Worm (Caenorhabditis elegans) whole organism, mixed stage, embryonic: ENCODE measurements around the gene F15H10.9.

Source experiments
- M03D4.4 ChIP-seq: sonication (generic microtip); optimal IDR thresholded peaks from 2 replicates; lab custom pipeline; 2017; ENCODE audit warnings: mild to moderate bottlenecking, missing genetic modification characterization, missing compliant biosample characterization
- bed-3 ChIP-seq: fragments of 200-800 bp; sonication (Bioruptor generic); optimal IDR thresholded peaks from 3 replicates; lab custom pipeline; 2018; ENCODE audit warnings: mild to moderate bottlenecking, missing genetic modification characterization, moderate library complexity, missing compliant biosample characterization
- ceh-39 ChIP-seq: fragments of 150-350 bp; optimal IDR thresholded peaks from 2 replicates; lab custom pipeline; 2014; ENCODE audit warnings: missing biosample characterization, missing genetic modification characterization
- ceh-43 ChIP-seq: fragments of 200-800 bp; sonication (Bioruptor generic); optimal IDR thresholded peaks from 2 replicates; lab custom pipeline; 2018; ENCODE audit warnings: mild to moderate bottlenecking, missing genetic modification characterization, moderate library complexity, missing compliant biosample characterization
- ceh-83 ChIP-seq: fragments of 200-800 bp; sonication (Bioruptor generic); optimal IDR thresholded peaks from 2 replicates; lab custom pipeline; 2018; ENCODE audit warnings: mild to moderate bottlenecking, missing genetic modification characterization, missing compliant biosample characterization
- ces-1 ChIP-seq: fragments of 150-350 bp; optimal IDR thresholded peaks from 2 replicates; lab custom pipeline; 2014; ENCODE audit warnings: missing biosample characterization, missing genetic modification reagents, missing genetic modification characterization
- cnd-1 ChIP-seq: fragments of 200-800 bp; sonication (Bioruptor generic); optimal IDR thresholded peaks from 2 replicates; lab custom pipeline; 2018; ENCODE audit warnings: mild to moderate bottlenecking, missing genetic modification characterization, missing compliant biosample characterization
- drap-1 ChIP-seq: fragments of 200-800 bp; sonication (Bioruptor generic); optimal IDR thresholded peaks from 3 replicates; lab custom pipeline; 2018; ENCODE audit warnings: mild to moderate bottlenecking, missing genetic modification characterization, missing compliant biosample characterization
- elt-1 ChIP-seq: sonication (generic microtip); optimal IDR thresholded peaks from 2 replicates; lab custom pipeline; 2017; ENCODE audit warnings: missing genetic modification characterization, mild to moderate bottlenecking, missing compliant biosample characterization, antibody characterized with exemption, moderate library complexity, borderline replicate concordance; ENCODE audit not compliant: insufficient read depth
- elt-3 ChIP-seq: fragments of 150-350 bp; optimal IDR thresholded peaks from 2 replicates; lab custom pipeline; 2014; ENCODE audit warnings: missing biosample characterization, missing genetic modification characterization
- ham-2 ChIP-seq: fragments of 200-800 bp; sonication (Bioruptor generic); optimal IDR thresholded peaks from 2 replicates; lab custom pipeline; 2018; ENCODE audit warnings: mild to moderate bottlenecking, missing genetic modification characterization, missing compliant biosample characterization
- hlh-1 ChIP-seq: fragments of 150-350 bp; optimal IDR thresholded peaks from 2 replicates; lab custom pipeline; 2014; ENCODE audit warnings: missing biosample characterization, missing genetic modification reagents, missing genetic modification characterization
- lin-13 ChIP-seq: fragments of 150-350 bp; optimal IDR thresholded peaks from 2 replicates; lab custom pipeline; 2014; ENCODE audit warnings: missing biosample characterization, missing genetic modification characterization
- mab-5 ChIP-seq: fragments of 150-350 bp; optimal IDR thresholded peaks from 2 replicates; lab custom pipeline; 2014; ENCODE audit warnings: missing biosample characterization, missing genetic modification characterization
- mep-1 ChIP-seq: fragments of 150-350 bp; optimal IDR thresholded peaks from 2 replicates; lab custom pipeline; 2017; ENCODE audit warnings: missing biosample characterization, missing genetic modification reagents, missing genetic modification characterization, inconsistent platforms
- mls-2 ChIP-seq: sonication (generic microtip); optimal IDR thresholded peaks from 2 replicates; lab custom pipeline; 2016; ENCODE audit warnings: mild to moderate bottlenecking, missing genetic modification characterization, moderate library complexity, missing compliant biosample characterization
- nhr-12 ChIP-seq: fragments of 150-350 bp; optimal IDR thresholded peaks from 2 replicates; lab custom pipeline; 2014; ENCODE audit warnings: missing biosample characterization, missing genetic modification characterization
- nhr-2 ChIP-seq: fragments of 150-350 bp; optimal IDR thresholded peaks from 2 replicates; lab custom pipeline; 2014; ENCODE audit warnings: missing biosample characterization, missing genetic modification characterization
- nhr-237 ChIP-seq: fragments of 150-350 bp; optimal IDR thresholded peaks from 2 replicates; lab custom pipeline; 2014; ENCODE audit warnings: missing biosample characterization, missing genetic modification characterization
- nhr-28 ChIP-seq: fragments of 150-350 bp; optimal IDR thresholded peaks from 2 replicates; lab custom pipeline; 2014; ENCODE audit warnings: missing biosample characterization, missing genetic modification characterization
- nhr-76 ChIP-seq: sonication (generic microtip); optimal IDR thresholded peaks from 2 replicates; lab custom pipeline; 2017; ENCODE audit warnings: missing biosample characterization, missing genetic modification characterization
- pha-4 ChIP-seq: fragments of 150-350 bp; optimal IDR thresholded peaks from 2 replicates; lab custom pipeline; 2018; ENCODE audit warnings: missing biosample characterization, missing genetic modification reagents, missing genetic modification characterization
- sem-2 ChIP-seq: fragments of 200-800 bp; sonication (Bioruptor generic); optimal IDR thresholded peaks from 2 replicates; lab custom pipeline; 2018; ENCODE audit warnings: mild to moderate bottlenecking, missing genetic modification characterization, missing compliant biosample characterization
- snpc-4 ChIP-seq: fragments of 150-350 bp; optimal IDR thresholded peaks from 2 replicates; lab custom pipeline; 2014; ENCODE audit warnings: missing biosample characterization, missing genetic modification characterization
- sptf-1 ChIP-seq: sonication (generic microtip); optimal IDR thresholded peaks from 2 replicates; lab custom pipeline; 2017; ENCODE audit warnings: mild to moderate bottlenecking, missing genetic modification characterization, moderate library complexity, missing compliant biosample characterization
- tbx-8 ChIP-seq: fragments of 200-800 bp; sonication (Bioruptor generic); optimal IDR thresholded peaks from 2 replicates; lab custom pipeline; 2018; ENCODE audit warnings: mild to moderate bottlenecking, missing genetic modification characterization, moderate library complexity, missing compliant biosample characterization
- unc-120 ChIP-seq: sonication (generic microtip); optimal IDR thresholded peaks from 2 replicates; lab custom pipeline; 2017; ENCODE audit warnings: missing genetic modification characterization, missing compliant biosample characterization; ENCODE audit not compliant: poor library complexity, severe bottlenecking
- unc-62 ChIP-seq: fragments of 150-350 bp; optimal IDR thresholded peaks from 2 replicates; lab custom pipeline; 2014; ENCODE audit warnings: missing biosample characterization, missing genetic modification reagents, missing genetic modification characterization
- zip-8 ChIP-seq: fragments of 150-350 bp; optimal IDR thresholded peaks from 2 replicates; lab custom pipeline; 2014; ENCODE audit warnings: missing biosample characterization, missing genetic modification characterization
- ztf-11 ChIP-seq: fragments of 150-350 bp; optimal IDR thresholded peaks from 2 replicates; lab custom pipeline; 2014; ENCODE audit warnings: missing biosample characterization, missing genetic modification characterization

The F15H10.9 gene

DNA sequence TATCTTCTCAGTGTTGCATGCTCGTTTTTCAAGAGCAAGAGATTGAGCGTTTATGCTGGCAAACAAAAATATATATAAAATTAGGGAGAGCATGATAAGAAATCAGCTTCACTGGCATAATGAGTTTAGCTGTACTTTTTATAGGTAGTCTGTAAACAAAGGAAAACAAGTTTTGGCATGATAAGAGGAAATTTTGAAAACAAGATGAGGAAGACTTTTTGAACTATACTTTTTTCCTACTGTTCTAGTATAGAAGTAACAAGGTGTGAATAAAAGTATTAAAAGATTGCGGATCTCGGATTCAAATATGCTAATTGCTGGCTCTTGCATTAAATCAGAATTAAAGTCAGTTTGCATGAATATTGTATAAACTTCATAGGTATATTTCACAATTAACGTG, 4.5 kb upstream of the F15H10.9 start, which contains the start of gene F15H10.5:
Gene F15H10.5, minus strand, starts transcription at position 101 of the 400 bp plus-strand sequence.
- TF ChIP-seq ztf-11 (tag; lab: Kevin White, UChicago) (no peak), nhr-2 (tag; lab: Kevin White, UChicago) (no peak), pha-4 (tag; lab: Kevin White, UChicago) (no peak), elt-1 (tag; lab: Kevin White, UChicago) (no peak), ceh-83 (GFP tag; lab: Kevin White, UChicago) (no peak), M03D4.4 (tag; lab: Kevin White, UChicago) (no peak), nhr-12 (tag; lab: Kevin White, UChicago) (no peak), bed-3 (GFP tag; lab: Kevin White, UChicago) (no peak), ceh-43 (GFP tag; lab: Kevin White, UChicago) (no peak), unc-120 (tag; lab: Kevin White, UChicago) (no peak), snpc-4 (tag; lab: Kevin White, UChicago) (no peak), sem-2 (no peak), hlh-1 (tag; lab: Kevin White, UChicago) (no peak), sptf-1 (tag; lab: Kevin White, UChicago) (no peak)

DNA sequence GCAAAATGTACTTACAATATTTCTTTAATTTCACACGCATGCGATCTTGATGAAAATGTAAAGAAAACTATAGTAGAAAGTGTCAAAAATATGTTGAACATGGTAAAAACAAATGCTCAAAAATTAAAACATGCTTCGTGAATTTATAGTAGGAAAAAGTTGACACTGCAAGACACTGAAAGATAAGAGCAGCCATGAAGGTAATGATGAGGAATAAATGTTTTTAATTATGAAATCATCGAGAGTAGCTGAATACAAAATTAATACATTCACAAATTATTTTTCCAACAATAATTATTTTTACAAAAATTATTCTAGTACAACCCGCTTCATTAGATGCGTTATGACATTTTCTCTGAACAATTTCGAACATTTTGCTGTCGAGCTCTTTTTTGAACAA, 2.4 kb upstream of the F15H10.9 start, which contains the start of gene F15H10.10:
Gene F15H10.10, minus strand, starts transcription at position 101 of the 400 bp plus-strand sequence.
- no peak for TF ChIP-seq ces-1 (GFP tag; lab: Kevin White, UChicago)
- TF ChIP-seq hlh-1 (tag; lab: Kevin White, UChicago): no peak
- no peak for TF ChIP-seq nhr-237
- TF ChIP-seq ceh-83 (GFP tag; lab: Kevin White, UChicago): no peak
- TF ChIP-seq drap-1: no peak
- no peak for TF ChIP-seq ceh-39
- TF ChIP-seq, all 35 proteins: peak for 0

DNA sequence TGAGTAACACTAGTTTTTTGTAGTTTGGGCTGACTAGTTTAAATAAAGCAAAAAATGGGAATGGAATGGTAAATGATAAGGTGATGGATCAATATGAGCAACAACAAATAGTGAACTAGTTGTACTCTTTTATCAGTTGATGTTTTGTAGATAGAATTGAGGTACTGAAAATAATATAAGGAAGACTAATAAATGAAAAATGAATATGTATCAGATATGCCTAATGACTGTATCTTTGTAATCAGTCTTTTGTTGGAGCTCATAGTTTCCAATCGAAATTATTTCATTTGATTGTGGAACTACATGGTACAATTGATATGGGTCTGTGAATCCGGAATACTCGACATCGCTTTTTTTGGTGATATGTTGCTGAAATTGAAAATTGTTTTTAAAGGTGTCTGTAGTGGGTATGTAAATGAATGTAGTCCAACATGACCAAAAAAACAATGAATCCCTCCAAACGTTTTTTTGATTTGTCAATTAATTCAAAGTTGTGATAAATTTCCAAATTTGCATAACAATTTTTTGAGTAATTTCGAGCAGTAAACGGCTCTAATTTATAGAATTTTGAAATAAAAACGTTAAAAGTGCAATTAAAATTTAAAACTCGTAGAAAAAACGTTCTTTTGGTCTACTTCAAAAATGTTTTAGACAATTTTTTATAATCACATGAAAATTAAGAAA, 4.3 kb downstream of the F15H10.9 start, which contains the start of gene F15H10.12:
Gene F15H10.12, minus strand, starts transcription at position 51 of the 684 bp plus-strand sequence.
- TF ChIP-seq drap-1 (no peak), ham-2 (no peak), tbx-8 (no peak), M03D4.4 (tag; lab: Kevin White, UChicago) (no peak), pha-4 (tag; lab: Kevin White, UChicago) (no peak), unc-62 (GFP tag; lab: Kevin White, UChicago) (no peak)

DNA sequence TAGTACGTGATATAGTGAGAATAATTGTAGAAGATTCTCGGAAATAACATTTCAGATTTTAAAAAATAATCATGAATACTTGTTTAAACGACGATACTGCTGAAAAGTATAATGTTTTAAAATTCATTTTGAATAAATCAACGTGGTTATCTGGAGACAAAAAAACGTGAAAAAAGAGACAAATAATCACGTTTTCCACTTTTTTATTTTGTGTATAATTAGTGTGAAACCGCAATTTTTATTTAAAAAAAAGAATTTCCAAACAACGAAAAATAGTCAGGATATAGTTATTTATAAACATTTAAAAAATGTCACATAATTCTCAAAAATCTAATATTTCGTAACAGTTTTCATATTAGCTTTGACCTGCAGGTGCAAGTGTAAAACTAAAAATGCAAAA, 8.2 kb downstream of the F15H10.9 start, which contains the start of gene F15H10.7:
Gene F15H10.7, minus strand, starts transcription at position 101 of the 400 bp plus-strand sequence.
- TF ChIP-seq cnd-1 (tag; lab: Kevin White, UChicago): no peak
- no peak for TF ChIP-seq sem-2
- no peak for TF ChIP-seq M03D4.4 (tag; lab: Kevin White, UChicago)
- TF ChIP-seq mab-5 (tag; lab: Kevin White, UChicago): no peak
- TF ChIP-seq elt-1 (tag; lab: Kevin White, UChicago): no peak
- TF ChIP-seq zip-8 (tag; lab: Kevin White, UChicago): no peak
- no peak for TF ChIP-seq mep-1
- TF ChIP-seq hlh-1 (tag; lab: Kevin White, UChicago): no peak
- TF ChIP-seq nhr-76 (tag; lab: Kevin White, UChicago): no peak
- TF ChIP-seq lin-13 (tag; lab: Kevin White, UChicago): no peak
- no peak for TF ChIP-seq pha-4 (tag; lab: Kevin White, UChicago)
- TF ChIP-seq nhr-12 (tag; lab: Kevin White, UChicago): no peak
- TF ChIP-seq ceh-83 (GFP tag; lab: Kevin White, UChicago): no peak
- TF ChIP-seq nhr-237: no peak
- no peak for TF ChIP-seq tbx-8
- TF ChIP-seq elt-3 (tag; lab: Kevin White, UChicago): no peak
- TF ChIP-seq sptf-1 (tag; lab: Kevin White, UChicago): no peak

DNA sequence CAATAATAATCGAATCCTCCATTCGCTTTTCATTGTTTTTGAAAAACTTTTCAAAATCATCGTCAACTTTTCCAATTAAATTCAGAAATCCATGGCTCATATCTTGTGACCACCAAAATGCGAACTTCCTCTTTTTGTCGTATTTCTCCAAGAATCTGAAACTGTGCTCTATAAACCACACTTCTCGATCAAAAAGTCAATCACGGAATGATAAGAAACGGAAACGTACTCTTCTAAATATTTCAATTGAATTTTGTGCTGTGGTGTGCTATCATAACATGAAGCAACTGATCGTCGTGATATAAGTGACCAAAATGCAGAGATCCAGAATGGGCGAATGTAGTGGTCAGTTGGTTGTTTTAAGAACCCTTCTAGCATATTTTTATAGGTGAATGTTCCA, 9.8 kb downstream of the F15H10.9 start:
- TF ChIP-seq sptf-1 (tag; lab: Kevin White, UChicago): no peak
- TF ChIP-seq ces-1 (GFP tag; lab: Kevin White, UChicago): no peak
- TF ChIP-seq nhr-2 (tag; lab: Kevin White, UChicago): no peak
- TF ChIP-seq mls-2 (tag; lab: Kevin White, UChicago): no peak
- TF ChIP-seq lin-13 (tag; lab: Kevin White, UChicago): no peak
- no peak for TF ChIP-seq nhr-28
